Worm (Caenorhabditis elegans): ENCODE measurements around the gene srg-67.

- TF ChIP-seq B0035.1 (tag; optimal IDR thresholded peaks at IDR 0.05) (no peak), him-1 (tag; optimal IDR thresholded peaks at IDR 0.05) (no peak), nfyb-1 (GFP tag; IDR thresholded peaks at IDR 0.05) (no peak), hmg-20 (GFP tag; IDR thresholded peaks at IDR 0.05) (no peak), aptf-2 (GFP tag; conservative IDR thresholded peaks at IDR 0.05) (no peak), snpc-1.1 (tag; optimal IDR thresholded peaks at IDR 0.05; ENCODE audit: insufficient read depth) (no peak), let-607 (tag; optimal IDR thresholded peaks at IDR 0.05) (no peak), nhr-90 (tag; optimal IDR thresholded peaks at IDR 0.05) (no peak), pbrm-1 (GFP tag; IDR thresholded peaks at IDR 0.05) (no peak), madf-6 (GFP tag; IDR thresholded peaks at IDR 0.05) (no peak), lag-1 (GFP tag; IDR thresholded peaks at IDR 0.05) (no peak)
Observed at ce11 chrV:5453615-5454014, 9.2 kb downstream of the srg-67 start, which contains the start of gene glc-3.

Measured in whole organism, young adult.